Worm (Caenorhabditis elegans) whole organism, L4 larva: Measurements from ENCODE around the gene rps-14.

Experiments
- D1046.2 ChIP-seq: fragments of 200-800 bp; sonication (Bioruptor generic); IDR thresholded peaks from 2 replicates; pipeline ENCODE4 v1.3.6; 2022; ENCODE audit warnings: missing genetic modification characterization, missing compliant biosample characterization
- F26F4.8 ChIP-seq: fragments of 200-800 bp; sonication (Bioruptor generic); conservative IDR thresholded peaks from 2 replicates; pipeline ENCODE4 v1.3.6; 2022; ENCODE audit warnings: missing genetic modification characterization, missing compliant biosample characterization
- F37D6.2 ChIP-seq: sonication (generic microtip); optimal IDR thresholded peaks from 2 replicates; lab custom pipeline; 2016; ENCODE audit warnings: mild to moderate bottlenecking, missing genetic modification characterization, missing compliant biosample characterization
- F44E2.7 ChIP-seq: fragments of 200-800 bp; sonication (Bioruptor generic); IDR thresholded peaks from 2 replicates; pipeline ENCODE4 v2.1.2; 2022; ENCODE audit warnings: missing genetic modification characterization, missing compliant biosample characterization
- T20F7.1 ChIP-seq: fragments of 200-800 bp; sonication (Bioruptor generic); optimal IDR thresholded peaks from 2 replicates; lab custom pipeline; 2018; ENCODE audit warnings: mild to moderate bottlenecking, missing genetic modification characterization, missing compliant biosample characterization
- T26A8.4 ChIP-seq: fragments of 200-800 bp; sonication (Bioruptor generic); IDR thresholded peaks from 2 replicates; pipeline ENCODE4 v1.3.6; 2022; ENCODE audit warnings: missing genetic modification characterization, missing compliant biosample characterization
- Y5F2A.4 ChIP-seq: fragments of 200-800 bp; sonication (Bioruptor generic); optimal IDR thresholded peaks from 2 replicates; lab custom pipeline; 2018; ENCODE audit warnings: mild to moderate bottlenecking, missing genetic modification characterization, missing compliant biosample characterization
- Y75B8A.6 ChIP-seq: fragments of 200-800 bp; sonication (Bioruptor generic); IDR thresholded peaks from 2 replicates; pipeline ENCODE4 v1.3.6; 2022; ENCODE audit warnings: missing genetic modification reagents, missing genetic modification characterization, missing compliant biosample characterization
- ZK337.2 ChIP-seq: fragments of 200-800 bp; sonication (Bioruptor generic); IDR thresholded peaks from 2 replicates; pipeline ENCODE4 v1.3.6; 2022; ENCODE audit warnings: missing genetic modification reagents, missing genetic modification characterization, missing compliant biosample characterization
- aha-1 ChIP-seq: fragments of 150-350 bp; peaks from one replicate; lab custom pipeline; 2014; ENCODE audit warnings: missing biosample characterization, missing genetic modification characterization
- aly-2 ChIP-seq: sonication (generic microtip); optimal IDR thresholded peaks from 2 replicates; lab custom pipeline; 2018; ENCODE audit warnings: missing biosample characterization, missing genetic modification characterization
- attf-4 ChIP-seq: sonication (generic microtip); optimal IDR thresholded peaks from 3 replicates; lab custom pipeline; 2017; ENCODE audit warnings: missing biosample characterization, missing genetic modification characterization
- ceh-28 ChIP-seq: fragments of 150-350 bp; optimal IDR thresholded peaks from 2 replicates; lab custom pipeline; 2014; ENCODE audit warnings: missing biosample characterization, missing genetic modification reagents, missing genetic modification characterization
- ceh-32 ChIP-seq: sonication (generic microtip); optimal IDR thresholded peaks from 2 replicates; lab custom pipeline; 2016; ENCODE audit warnings: mild to moderate bottlenecking, missing genetic modification characterization, missing compliant biosample characterization; ENCODE audit not compliant: poor library complexity
- cey-2 ChIP-seq: sonication (generic microtip); optimal IDR thresholded peaks from 3 replicates; lab custom pipeline; 2017; ENCODE audit warnings: missing genetic modification characterization, mild to moderate bottlenecking, missing compliant biosample characterization, antibody characterized with exemption, borderline replicate concordance; ENCODE audit not compliant: insufficient read depth
- ctbp-1 ChIP-seq: fragments of 200-800 bp; sonication (Bioruptor generic); IDR thresholded peaks from 2 replicates; pipeline ENCODE4 v1.3.6; 2022; ENCODE audit warnings: missing genetic modification reagents, missing genetic modification characterization, missing compliant biosample characterization
- daf-12 ChIP-seq: fragments of 150-350 bp; optimal IDR thresholded peaks from 2 replicates; lab custom pipeline; 2014; ENCODE audit warnings: missing biosample characterization, missing genetic modification reagents, missing genetic modification characterization
- daf-16 ChIP-seq, 3 experiments: sonication (generic microtip); optimal IDR thresholded peaks; 2 replicates each; lab custom pipeline; 2016 to 2017; ENCODE audit warnings: missing genetic modification characterization in 3 of 3, missing genetic modification reagents in 3 of 3, mild to moderate bottlenecking in 2 of 3, missing compliant biosample characterization in 2 of 3, missing biosample characterization in 1 of 3, moderate library complexity in 1 of 3
- daf-19 ChIP-seq: fragments of 200-800 bp; sonication (Bioruptor generic); conservative IDR thresholded peaks from 2 replicates; pipeline ENCODE4 v1.3.6; 2022; ENCODE audit warnings: missing genetic modification characterization, missing compliant biosample characterization
- dve-1 ChIP-seq: sonication (generic microtip); optimal IDR thresholded peaks from 2 replicates; lab custom pipeline; 2017; ENCODE audit warnings: antibody characterized with exemption, mild to moderate bottlenecking, missing genetic modification characterization, missing compliant biosample characterization; ENCODE audit not compliant: insufficient read depth
- egl-27 ChIP-seq: sonication (generic microtip); optimal IDR thresholded peaks from 3 replicates; lab custom pipeline; 2017; ENCODE audit warnings: missing biosample characterization, missing genetic modification reagents, missing genetic modification characterization
- fkh-10 ChIP-seq: fragments of 150-350 bp; optimal IDR thresholded peaks from 2 replicates; lab custom pipeline; 2014; ENCODE audit warnings: missing biosample characterization, missing genetic modification reagents, missing genetic modification characterization
- fos-1 ChIP-seq: fragments of 150-350 bp; optimal IDR thresholded peaks from 2 replicates; lab custom pipeline; 2014; ENCODE audit warnings: missing biosample characterization, missing genetic modification characterization
- hlh-11 ChIP-seq: fragments of 200-800 bp; sonication (Bioruptor generic); optimal IDR thresholded peaks from 2 replicates; lab custom pipeline; 2018; ENCODE audit warnings: mild to moderate bottlenecking, missing genetic modification characterization, missing compliant biosample characterization
- hmg-1.1 ChIP-seq: fragments of 200-800 bp; sonication (Bioruptor generic); IDR thresholded peaks from 2 replicates; pipeline ENCODE4 v1.3.6; 2022; ENCODE audit warnings: missing genetic modification reagents, missing genetic modification characterization, missing compliant biosample characterization
- lim-7 ChIP-seq: fragments of 200-800 bp; sonication (Bioruptor generic); IDR thresholded peaks from 2 replicates; pipeline ENCODE4 v1.3.6; 2022; ENCODE audit warnings: missing genetic modification characterization, missing compliant biosample characterization
- lin-15B ChIP-seq: fragments of 150-350 bp; sonication (generic microtip); optimal IDR thresholded peaks from 3 replicates; lab custom pipeline; 2014; ENCODE audit warnings: missing biosample characterization, missing genetic modification characterization
- lin-39 ChIP-seq: fragments of 150-350 bp; optimal IDR thresholded peaks from 2 replicates; lab custom pipeline; 2014; ENCODE audit warnings: missing biosample characterization, missing genetic modification reagents, missing genetic modification characterization
- lir-3 ChIP-seq: sonication (generic microtip); optimal IDR thresholded peaks from 2 replicates; lab custom pipeline; 2016; ENCODE audit warnings: mild to moderate bottlenecking, missing genetic modification characterization, missing compliant biosample characterization
- lsy-2 ChIP-seq, 2 experiments: fragments of 150-350 bp in 1 of 2; sonication (generic microtip) in 1 of 2; optimal IDR thresholded peaks; 2 replicates each; lab custom pipeline; 2014 to 2017; ENCODE audit warnings: missing biosample characterization in 2 of 2, missing genetic modification characterization in 2 of 2
- madf-9 ChIP-seq: fragments of 200-800 bp; sonication (Bioruptor generic); conservative IDR thresholded peaks from 2 replicates; pipeline ENCODE4 v1.3.6; 2022; ENCODE audit warnings: missing genetic modification reagents, missing genetic modification characterization, missing compliant biosample characterization
- mdl-1 ChIP-seq, 2 experiments: fragments of 150-350 bp in 1 of 2; sonication (generic microtip) in 1 of 2; optimal IDR thresholded peaks; 2 replicates each; lab custom pipeline; 2014 to 2017; ENCODE audit warnings: missing biosample characterization in 2 of 2, missing genetic modification characterization in 2 of 2
- nhr-102 ChIP-seq: sonication (generic microtip); optimal IDR thresholded peaks from 2 replicates; lab custom pipeline; 2016; ENCODE audit warnings: mild to moderate bottlenecking, missing genetic modification characterization, moderate library complexity, missing compliant biosample characterization
- nhr-111 ChIP-seq: fragments of 200-800 bp; sonication (Bioruptor generic); optimal IDR thresholded peaks from 2 replicates; lab custom pipeline; 2018; ENCODE audit warnings: mild to moderate bottlenecking, missing genetic modification characterization, missing compliant biosample characterization
- nhr-237 ChIP-seq: sonication (generic microtip); optimal IDR thresholded peaks from 2 replicates; lab custom pipeline; 2017; ENCODE audit warnings: missing biosample characterization, missing genetic modification characterization
- nhr-25 ChIP-seq: sonication (generic microtip); optimal IDR thresholded peaks from 2 replicates; lab custom pipeline; 2017; ENCODE audit warnings: missing genetic modification characterization, mild to moderate bottlenecking, missing compliant biosample characterization, antibody characterized with exemption, moderate library complexity, borderline replicate concordance; ENCODE audit not compliant: insufficient read depth
- nhr-41 ChIP-seq: fragments of 200-800 bp; sonication (Bioruptor generic); IDR thresholded peaks from 2 replicates; pipeline ENCODE4 v1.3.6; 2022; ENCODE audit warnings: missing genetic modification reagents, missing genetic modification characterization, missing compliant biosample characterization
- nhr-48 ChIP-seq: sonication (generic microtip); optimal IDR thresholded peaks from 2 replicates; lab custom pipeline; 2016; ENCODE audit warnings: mild to moderate bottlenecking, missing genetic modification characterization, missing compliant biosample characterization
- nhr-6 ChIP-seq: fragments of 150-350 bp; optimal IDR thresholded peaks from 2 replicates; lab custom pipeline; 2014; ENCODE audit warnings: missing biosample characterization, missing genetic modification characterization
- pha-4 ChIP-seq, 2 experiments: fragments of 150-350 bp in 1 of 2; fragments of 200-800 bp in 1 of 2; sonication (Bioruptor generic) in 1 of 2; IDR thresholded peaks in 1 of 2; optimal IDR thresholded peaks in 1 of 2; 2 replicates each; pipeline versions ENCODE4 v1.3.6 to Lab custom; 2014 to 2022; ENCODE audit warnings: missing genetic modification characterization in 2 of 2, missing genetic modification reagents in 2 of 2, missing biosample characterization in 1 of 2, missing compliant biosample characterization in 1 of 2
- php-3 ChIP-seq: fragments of 200-800 bp; sonication (Bioruptor generic); IDR thresholded peaks from 2 replicates; pipeline ENCODE4 v1.3.6; 2022; ENCODE audit warnings: missing genetic modification reagents, missing genetic modification characterization, missing compliant biosample characterization
- rbr-2 ChIP-seq: sonication (generic microtip); optimal IDR thresholded peaks from 2 replicates; lab custom pipeline; 2016; ENCODE audit warnings: missing genotype, missing genetic modification characterization, missing compliant biosample characterization
- saeg-2 ChIP-seq: fragments of 200-800 bp; sonication (Bioruptor generic); IDR thresholded peaks from 2 replicates; pipeline ENCODE4 v1.3.6; 2022; ENCODE audit warnings: missing genetic modification reagents, missing genetic modification characterization, missing compliant biosample characterization
- skn-1 ChIP-seq: fragments of 150-350 bp; optimal IDR thresholded peaks from 2 replicates; lab custom pipeline; 2014; ENCODE audit warnings: missing biosample characterization, missing genetic modification characterization
- spr-3 ChIP-seq: fragments of 200-800 bp; sonication (Bioruptor generic); optimal IDR thresholded peaks from 2 replicates; lab custom pipeline; 2018; ENCODE audit warnings: mild to moderate bottlenecking, missing genetic modification characterization, missing compliant biosample characterization
- unc-62 ChIP-seq, 3 experiments: fragments of 150-350 bp in 1 of 3; sonication (generic microtip); optimal IDR thresholded peaks in 2 of 3; peaks in 1 of 3; 1 replicate in 1 of 3; 2 replicates in 2 of 3; lab custom pipeline; 2014 to 2017; ENCODE audit warnings: missing biosample characterization in 3 of 3, missing genetic modification characterization in 3 of 3, missing genetic modification reagents in 3 of 3, missing genotype in 1 of 3
- zfp-2 ChIP-seq: sonication (generic microtip); optimal IDR thresholded peaks from 2 replicates; lab custom pipeline; 2016; ENCODE audit warnings: mild to moderate bottlenecking, missing genetic modification characterization, missing compliant biosample characterization
- zfp-3 ChIP-seq: fragments of 200-800 bp; sonication (Bioruptor generic); conservative IDR thresholded peaks from 2 replicates; pipeline ENCODE4 v1.3.6; 2022; ENCODE audit warnings: missing genetic modification reagents, missing genetic modification characterization, missing compliant biosample characterization
- zip-2 ChIP-seq: fragments of 150-350 bp; optimal IDR thresholded peaks from 2 replicates; lab custom pipeline; 2014; ENCODE audit warnings: missing biosample characterization, missing genetic modification characterization
- ztf-11 ChIP-seq: fragments of 150-350 bp; optimal IDR thresholded peaks from 2 replicates; lab custom pipeline; 2014; ENCODE audit warnings: missing biosample characterization, missing genetic modification characterization

The rps-14 gene

ce11 chrIII:7181822-7182221 is 2.4 kb upstream of the rps-14 start, which contains the start of gene epg-4 (continued):
- TF ChIP-seq lir-3 (tag; lab: Kevin White, UChicago) (no peak), hlh-11 (tag; lab: Kevin White, UChicago) (peak; percentile 65), nhr-41 (no peak), daf-19 (GFP tag; lab: Robert Waterston, UW) (no peak), ZK337.2 (GFP tag; lab: Robert Waterston, UW) (no peak), T26A8.4 (no peak), unc-62 (GFP tag; optimal IDR thresholded peaks at IDR 0.05 in 1 of 2; lab: Kevin White, UChicago) (no peak), unc-62 (tag; optimal IDR thresholded peaks at IDR 0.05; lab: Kevin White, UChicago) (no peak), F26F4.8 (GFP tag; lab: Robert Waterston, UW) (no peak), cey-2 (tag; lab: Kevin White, UChicago) (no peak), aly-2 (tag; lab: Kevin White, UChicago) (no peak), attf-4 (tag; lab: Kevin White, UChicago) (no peak), fkh-10 (GFP tag; lab: Kevin White, UChicago) (no peak), T20F7.1 (peak; percentile 61), daf-12 (tag; lab: Kevin White, UChicago) (no peak), skn-1 (no peak), ctbp-1 (peak; percentile 37; the same call in 1 of the 2 replicates), lin-39 (tag; lab: Kevin White, UChicago) (no peak), mdl-1 (tag; optimal IDR thresholded peaks at IDR 0.05; lab: Kevin White, UChicago) (no peak), zip-2 (tag; lab: Kevin White, UChicago) (no peak), pha-4 (GFP tag; IDR thresholded peaks at IDR 0.05; lab: Robert Waterston, UW) (peak; percentile 63; the same call in 1 of the 2 replicates), pha-4 (tag; optimal IDR thresholded peaks at IDR 0.05; lab: Kevin White, UChicago) (peak; percentile 31), ceh-28 (tag; lab: Kevin White, UChicago) (no peak), dve-1 (tag; lab: Kevin White, UChicago) (peak; percentile 33), nhr-6 (tag; lab: Kevin White, UChicago) (no peak), zfp-2 (peak; percentile 33), egl-27 (tag; lab: Kevin White, UChicago) (no peak), madf-9 (GFP tag; lab: Robert Waterston, UW) (no peak), D1046.2 (GFP tag; lab: Robert Waterston, UW) (no peak), ceh-32 (no peak), saeg-2 (no peak), nhr-48 (tag; lab: Kevin White, UChicago) (no peak), lim-7 (0 out of 2 replicates have a peak, but pooled peaks have one; percentile 3), nhr-25 (tag; lab: Kevin White, UChicago) (no peak), F37D6.2 (tag; lab: Kevin White, UChicago) (no peak), daf-16 (GFP tag; optimal IDR thresholded peaks at IDR 0.05; lab: Kevin White, UChicago) (no peak), daf-16 (tag; optimal IDR thresholded peaks at IDR 0.05; lab: Kevin White, UChicago) (no peak), lsy-2 (tag; optimal IDR thresholded peaks at IDR 0.05; lab: Kevin White, UChicago) (peak; percentile 29 to 65), zfp-3 (GFP tag; lab: Robert Waterston, UW) (0 out of 2 replicates have a peak, but pooled peaks have one; percentile 47), spr-3 (no peak), Y75B8A.6 (GFP tag; lab: Robert Waterston, UW) (no peak), hmg-1.1 (GFP tag; lab: Robert Waterston, UW) (peak; percentile 65; the same call in 1 of the 2 replicates), aha-1 (no peak), F44E2.7 (GFP tag; lab: Robert Waterston, UW) (no peak), php-3 (no peak), rbr-2 (tag; lab: Kevin White, UChicago) (no peak), ztf-11 (tag; lab: Kevin White, UChicago) (no peak), nhr-102 (no peak), nhr-111 (peak; percentile 14), fos-1 (tag; lab: Kevin White, UChicago) (no peak), lin-15B (tag; lab: Kevin White, UChicago) (no peak), Y5F2A.4 (GFP tag; lab: Kevin White, UChicago) (no peak), nhr-237 (no peak)
